Worm (Caenorhabditis elegans): Measurements from ENCODE around the gene soap-1.
A peak's percentile ranks its signal among the peaks of the same experiment; 100 is the strongest.

The soap-1 gene

ce11 chrV:7218988-7219387, 4.3 kb upstream of the soap-1 start, which contains the start of gene C13F10.5:
Gene C13F10.5 (minus strand): TSS chrV:7219088.
- TF ChIP-seq nhr-77 (tag; optimal IDR thresholded peaks at IDR 0.05) (no peak), tbx-2 (tag; optimal IDR thresholded peaks at IDR 0.05) (no peak), nhr-11 (tag; optimal IDR thresholded peaks at IDR 0.05) (no peak), elt-2 (tag; optimal IDR thresholded peaks at IDR 0.05) (no peak), pha-4 (tag; optimal IDR thresholded peaks at IDR 0.05) (no peak), nhr-28 (tag; optimal IDR thresholded peaks at IDR 0.05) (no peak), egl-5 (tag; optimal IDR thresholded peaks at IDR 0.05) (no peak)

DNA sequence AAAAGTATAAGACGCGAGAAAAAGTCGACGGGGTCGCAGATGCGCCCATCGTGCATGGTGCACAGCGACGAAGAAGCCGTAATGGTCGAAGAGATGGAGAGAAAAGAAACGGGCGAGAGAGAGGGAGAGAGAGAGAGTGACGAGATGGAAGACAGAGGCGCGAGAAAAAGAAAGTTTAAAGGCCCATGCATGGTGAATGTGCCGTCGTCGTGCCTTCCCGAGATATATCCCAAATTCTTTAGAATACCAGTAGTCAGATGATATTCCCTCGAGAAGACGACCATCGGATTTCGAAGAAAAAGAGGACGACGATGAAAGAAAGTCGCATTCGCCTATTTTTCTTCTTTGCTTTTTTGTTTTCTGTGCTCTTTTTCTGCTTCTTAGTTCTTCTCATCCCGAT, 1.3 kb upstream of the soap-1 start:
- TF ChIP-seq lin-39 (tag; optimal IDR thresholded peaks at IDR 0.05) (peak; percentile 16), hmg-11 (tag; optimal IDR thresholded peaks at IDR 0.05) (peak; percentile 44), fos-1 (tag; optimal IDR thresholded peaks at IDR 0.05) (no peak), lin-15B (tag; optimal IDR thresholded peaks at IDR 0.05) (peak; percentile 28), ztf-4 (tag; optimal IDR thresholded peaks at IDR 0.05) (no peak), snpc-4 (tag; optimal IDR thresholded peaks at IDR 0.05) (peak; percentile 11), nfya-1 (tag; optimal IDR thresholded peaks at IDR 0.05; ENCODE audit: insufficient read depth) (peak; percentile 46)

ce11 chrV:7209001-7209400, 5.7 kb downstream of the soap-1 start:
- TF ChIP-seq ceh-82 (tag; optimal IDR thresholded peaks at IDR 0.05) (no peak), unc-62 (GFP tag; optimal IDR thresholded peaks at IDR 0.05) (no peak), lsy-12 (tag; optimal IDR thresholded peaks at IDR 0.05) (no peak), skn-1 (tag; optimal IDR thresholded peaks at IDR 0.05) (no peak)

DNA sequence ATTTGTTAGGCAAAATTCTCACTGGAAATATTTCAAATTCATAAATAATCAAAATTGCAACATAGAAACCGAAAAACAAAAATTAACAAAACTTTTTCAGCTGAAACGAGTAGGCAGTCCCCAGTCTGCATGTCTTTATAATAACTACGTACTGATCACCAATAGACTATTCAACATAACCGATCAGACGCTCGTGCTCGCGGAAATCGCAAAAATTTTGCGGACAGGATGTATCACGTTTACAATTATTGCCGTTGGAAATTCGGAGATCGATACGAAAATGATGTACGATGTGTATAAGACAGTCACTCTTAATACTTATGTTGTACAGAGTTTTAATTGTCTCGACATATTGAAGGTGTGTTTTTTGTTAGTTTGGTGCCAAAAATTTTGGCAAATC, 13.3 kb downstream of the soap-1 start:
- TF ChIP-seq nhr-67 (tag; optimal IDR thresholded peaks at IDR 0.05) (no peak), mdl-1 (tag; optimal IDR thresholded peaks at IDR 0.05) (no peak), nhr-77 (tag; optimal IDR thresholded peaks at IDR 0.05) (no peak), ztf-11 (tag; optimal IDR thresholded peaks at IDR 0.05) (no peak), fkh-10 (GFP tag; optimal IDR thresholded peaks at IDR 0.05) (no peak), nhr-23 (tag; optimal IDR thresholded peaks at IDR 0.05) (no peak), lsy-12 (tag; optimal IDR thresholded peaks at IDR 0.05) (no peak), ceh-82 (tag; optimal IDR thresholded peaks at IDR 0.05) (no peak), egl-27 (tag; optimal IDR thresholded peaks at IDR 0.05) (no peak), fos-1 (tag; optimal IDR thresholded peaks at IDR 0.05) (no peak), nhr-28 (tag; optimal IDR thresholded peaks at IDR 0.05) (no peak)

ce11 chrV:7199932-7200331, 14.8 kb downstream of the soap-1 start, which contains the start of gene F09G2.1:
Gene F09G2.1 (plus strand): TSS chrV:7200232.
- TF ChIP-seq lsy-12 (tag; optimal IDR thresholded peaks at IDR 0.05) (no peak), elt-2 (tag; optimal IDR thresholded peaks at IDR 0.05) (no peak), nhr-237 (tag; optimal IDR thresholded peaks at IDR 0.05) (no peak), pqm-1 (tag; optimal IDR thresholded peaks at IDR 0.05) (no peak), ztf-11 (tag; optimal IDR thresholded peaks at IDR 0.05) (no peak), tbx-2 (tag; optimal IDR thresholded peaks at IDR 0.05) (no peak), eor-1 (tag; optimal IDR thresholded peaks at IDR 0.05) (no peak), zag-1 (tag; optimal IDR thresholded peaks at IDR 0.05) (no peak), elt-3 (tag; optimal IDR thresholded peaks at IDR 0.05) (no peak), ceh-16 (tag; optimal IDR thresholded peaks at IDR 0.05) (no peak), fkh-10 (GFP tag; optimal IDR thresholded peaks at IDR 0.05) (no peak), nhr-11 (tag; optimal IDR thresholded peaks at IDR 0.05) (no peak), jun-1 (tag; optimal IDR thresholded peaks at IDR 0.05) (no peak), nhr-77 (tag; optimal IDR thresholded peaks at IDR 0.05) (no peak), ceh-82 (tag; optimal IDR thresholded peaks at IDR 0.05) (no peak), nhr-76 (tag; optimal IDR thresholded peaks at IDR 0.05) (no peak), nfya-1 (tag; optimal IDR thresholded peaks at IDR 0.05; ENCODE audit: insufficient read depth) (no peak), pha-4 (tag; optimal IDR thresholded peaks at IDR 0.05) (no peak), mdl-1 (tag; optimal IDR thresholded peaks at IDR 0.05) (no peak), nhr-43 (tag; optimal IDR thresholded peaks at IDR 0.05; ENCODE audit: poor library complexity, severe bottlenecking) (no peak)

DNA sequence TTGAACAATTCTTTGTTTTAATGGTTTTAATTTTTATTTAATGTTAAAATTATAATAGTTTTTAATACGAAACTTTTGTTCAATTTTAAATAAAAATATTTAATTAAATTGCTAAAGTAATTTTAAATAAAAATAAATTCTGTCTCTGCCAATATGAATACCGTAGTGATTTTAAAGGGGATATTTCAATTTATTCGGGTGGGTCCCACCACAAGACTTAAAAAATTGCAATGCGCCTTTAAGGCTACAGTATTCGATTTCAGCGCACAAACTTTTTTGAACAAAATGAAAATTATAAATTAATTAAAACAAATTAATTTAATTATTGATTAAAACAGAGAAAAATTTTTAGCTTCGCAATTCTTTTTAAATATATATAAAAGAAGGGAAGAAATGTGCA, 15.6 kb downstream of the soap-1 start:
- no peak for TF ChIP-seq nhr-76 (tag; optimal IDR thresholded peaks at IDR 0.05)
- TF ChIP-seq fos-1 (tag; optimal IDR thresholded peaks at IDR 0.05), result no peak
- TF ChIP-seq ceh-16 (tag; optimal IDR thresholded peaks at IDR 0.05), result no peak
- no peak for TF ChIP-seq tbx-2 (tag; optimal IDR thresholded peaks at IDR 0.05)
- TF ChIP-seq elt-1 (tag; optimal IDR thresholded peaks at IDR 0.05), result no peak
- TF ChIP-seq sea-2 (GFP tag; optimal IDR thresholded peaks at IDR 0.05), result no peak
- TF ChIP-seq aly-2 (tag; optimal IDR thresholded peaks at IDR 0.05), result no peak
- TF ChIP-seq nfya-1 (tag; optimal IDR thresholded peaks at IDR 0.05; ENCODE audit: insufficient read depth), result no peak
- no peak for TF ChIP-seq mdl-1 (tag; optimal IDR thresholded peaks at IDR 0.05)
- TF ChIP-seq nhr-11 (tag; optimal IDR thresholded peaks at IDR 0.05), result no peak
- no peak for TF ChIP-seq R02D3.7 (tag; optimal IDR thresholded peaks at IDR 0.05)
- TF ChIP-seq snpc-4 (tag; optimal IDR thresholded peaks at IDR 0.05), result no peak
- TF ChIP-seq ZK546.5 (tag; optimal IDR thresholded peaks at IDR 0.05), result no peak
- no peak for TF ChIP-seq unc-39 (tag; optimal IDR thresholded peaks at IDR 0.05)
- no peak for TF ChIP-seq daf-12 (tag; optimal IDR thresholded peaks at IDR 0.05)
- TF ChIP-seq lsy-12 (tag; optimal IDR thresholded peaks at IDR 0.05), result no peak
- TF ChIP-seq unc-62 (GFP tag; optimal IDR thresholded peaks at IDR 0.05), result no peak
- TF ChIP-seq egl-27 (tag; optimal IDR thresholded peaks at IDR 0.05), result no peak
- TF ChIP-seq mml-1 (tag; optimal IDR thresholded peaks at IDR 0.05), result no peak
- TF ChIP-seq fkh-10 (GFP tag; optimal IDR thresholded peaks at IDR 0.05), result no peak
